Worm (Caenorhabditis elegans): ENCODE results near the gene madf-9.

Gene madf-9

DNA sequence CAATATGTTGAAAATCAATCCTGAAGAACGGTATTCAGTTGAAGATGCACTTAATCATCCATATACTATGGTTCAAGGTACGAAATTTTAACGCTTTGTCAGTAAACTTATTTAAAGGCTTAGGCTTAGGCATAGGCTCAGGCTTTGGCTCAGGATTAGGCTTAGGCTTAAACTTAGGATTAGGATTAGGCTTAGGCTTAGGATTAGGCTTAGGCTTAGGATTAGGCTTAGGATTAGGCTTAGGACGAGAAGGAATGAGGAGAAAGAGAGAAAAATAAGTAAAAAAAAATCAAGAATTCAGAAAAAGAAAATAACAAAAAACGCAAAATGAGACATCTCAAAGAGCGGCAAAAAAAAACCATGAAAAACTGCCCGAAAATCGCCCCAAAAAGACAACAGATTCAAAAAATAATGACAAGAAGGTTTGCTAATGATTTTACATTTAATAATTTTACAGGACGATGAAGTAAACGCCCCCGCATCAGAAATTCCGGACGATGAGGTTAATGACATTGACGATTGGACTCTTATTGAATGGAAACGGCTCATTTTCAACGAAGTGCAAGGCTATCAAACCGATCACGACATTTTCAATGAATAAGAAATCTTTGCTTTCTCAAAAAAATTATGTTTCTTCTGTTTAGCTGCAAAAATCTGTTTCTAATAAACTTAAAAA, 28.2 kb upstream of the madf-9 start:
- TF ChIP-seq lsy-2 (tag; optimal IDR thresholded peaks at IDR 0.05) (no peak), nhr-237 (tag; optimal IDR thresholded peaks at IDR 0.05) (no peak)

- TF ChIP-seq snpc-4 (tag; optimal IDR thresholded peaks at IDR 0.05), result no peak
- TF ChIP-seq ham-2 (GFP tag; optimal IDR thresholded peaks at IDR 0.05), result no peak
- TF ChIP-seq unc-62 (GFP tag; optimal IDR thresholded peaks at IDR 0.05), result no peak
- TF ChIP-seq cnd-1 (tag; optimal IDR thresholded peaks at IDR 0.05), result no peak
- TF ChIP-seq unc-39 (tag; optimal IDR thresholded peaks at IDR 0.05), result no peak
- no peak for TF ChIP-seq drap-1 (GFP tag; optimal IDR thresholded peaks at IDR 0.05)
Observed at ce11 chrIV:3610987-3611386, 25.9 kb upstream of the madf-9 start.

DNA sequence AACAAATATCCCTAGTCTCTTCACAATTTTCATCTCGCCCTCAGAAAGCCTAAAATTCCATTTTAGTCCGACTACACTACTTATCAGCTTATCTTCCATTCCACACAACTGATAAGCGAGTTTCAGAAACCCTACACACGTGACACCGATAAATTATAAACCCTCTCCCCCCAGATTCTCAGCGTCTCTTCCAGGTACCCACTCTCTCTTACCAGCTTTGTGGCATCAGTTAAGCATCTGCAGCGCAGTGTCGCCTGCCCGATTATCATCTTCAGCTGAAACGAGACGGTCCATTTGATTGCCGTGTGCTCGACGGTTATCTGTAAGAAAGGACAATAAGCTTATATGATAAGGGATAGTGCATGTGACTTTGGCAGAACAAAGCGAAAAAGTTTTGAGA, 25.0 kb upstream of the madf-9 start:
- TF ChIP-seq pha-4 (tag; optimal IDR thresholded peaks at IDR 0.05) (no peak), elt-3 (tag; optimal IDR thresholded peaks at IDR 0.05) (no peak), unc-62 (GFP tag; optimal IDR thresholded peaks at IDR 0.05) (no peak), nhr-237 (tag; optimal IDR thresholded peaks at IDR 0.05) (no peak), tbx-8 (GFP tag; optimal IDR thresholded peaks at IDR 0.05) (no peak), lin-32 (GFP tag; optimal IDR thresholded peaks at IDR 0.05) (no peak), sem-2 (GFP tag; optimal IDR thresholded peaks at IDR 0.05) (no peak), ceh-39 (tag; optimal IDR thresholded peaks at IDR 0.05) (no peak), lsy-2 (tag; optimal IDR thresholded peaks at IDR 0.05) (no peak), mls-2 (tag; optimal IDR thresholded peaks at IDR 0.05) (no peak), bed-3 (GFP tag; optimal IDR thresholded peaks at IDR 0.05) (no peak), nhr-2 (tag; optimal IDR thresholded peaks at IDR 0.05) (no peak), snpc-4 (tag; optimal IDR thresholded peaks at IDR 0.05) (no peak), nhr-76 (tag; optimal IDR thresholded peaks at IDR 0.05) (no peak), lin-13 (tag; optimal IDR thresholded peaks at IDR 0.05) (no peak), nhr-28 (tag; optimal IDR thresholded peaks at IDR 0.05) (no peak), ceh-83 (GFP tag; optimal IDR thresholded peaks at IDR 0.05) (no peak), nhr-12 (tag; optimal IDR thresholded peaks at IDR 0.05) (no peak), blmp-1 (tag; optimal IDR thresholded peaks at IDR 0.05) (no peak)

DNA sequence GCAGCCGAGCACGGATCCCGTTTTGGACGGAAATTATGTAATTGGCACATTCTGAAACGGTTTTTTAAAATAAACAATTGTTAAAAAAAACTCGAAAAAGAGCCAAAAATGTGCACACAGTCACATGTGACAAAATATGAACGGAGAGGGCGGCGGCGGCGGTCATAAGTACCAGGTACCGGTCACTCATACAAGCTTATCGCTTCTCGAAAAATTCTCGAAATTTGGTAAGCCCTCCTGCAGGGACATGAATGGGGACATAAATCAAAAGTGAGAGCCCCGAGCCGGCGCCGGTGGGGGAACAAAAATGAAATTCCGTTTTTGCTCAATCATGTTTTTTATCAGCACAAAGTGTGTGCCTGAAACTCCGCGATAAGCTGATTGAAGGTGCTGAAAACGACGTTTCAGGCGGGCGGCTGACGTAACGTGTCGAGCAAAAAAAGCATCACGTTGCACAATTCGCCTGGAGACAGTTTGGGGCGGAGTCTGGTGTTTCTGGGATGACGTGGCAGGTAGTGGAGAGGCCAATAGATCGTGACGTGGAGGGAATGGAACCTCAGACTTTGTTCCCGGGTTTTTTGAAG, 23.8 kb upstream of the madf-9 start, which contains the start of gene ltah-1.2:
Gene ltah-1.2 (minus strand): TSS at position 51 of the 584 bp plus-strand sequence.
- TF ChIP-seq blmp-1 (tag; optimal IDR thresholded peaks at IDR 0.05), result no peak
- no peak for TF ChIP-seq zip-8 (tag; optimal IDR thresholded peaks at IDR 0.05)
- no peak for TF ChIP-seq lsy-2 (tag; optimal IDR thresholded peaks at IDR 0.05)
- no peak for TF ChIP-seq ces-1 (GFP tag; optimal IDR thresholded peaks at IDR 0.05)
- no peak for TF ChIP-seq nhr-28 (tag; optimal IDR thresholded peaks at IDR 0.05)
- TF ChIP-seq ceh-83 (GFP tag; optimal IDR thresholded peaks at IDR 0.05), result no peak

ce11 chrIV:3618719-3619118, 18.2 kb upstream of the madf-9 start:
- TF ChIP-seq unc-62 (GFP tag; optimal IDR thresholded peaks at IDR 0.05) (no peak), ces-1 (GFP tag; optimal IDR thresholded peaks at IDR 0.05) (no peak), tbx-8 (GFP tag; optimal IDR thresholded peaks at IDR 0.05) (no peak), zip-8 (tag; optimal IDR thresholded peaks at IDR 0.05) (no peak), nhr-28 (tag; optimal IDR thresholded peaks at IDR 0.05) (no peak), cnd-1 (tag; optimal IDR thresholded peaks at IDR 0.05) (no peak), unc-39 (tag; optimal IDR thresholded peaks at IDR 0.05) (no peak), bed-3 (GFP tag; optimal IDR thresholded peaks at IDR 0.05) (no peak), nhr-12 (tag; optimal IDR thresholded peaks at IDR 0.05) (no peak), mab-5 (tag; optimal IDR thresholded peaks at IDR 0.05) (no peak), ceh-43 (GFP tag; optimal IDR thresholded peaks at IDR 0.05) (no peak), blmp-1 (tag; optimal IDR thresholded peaks at IDR 0.05) (no peak), sptf-1 (tag; optimal IDR thresholded peaks at IDR 0.05) (no peak), pha-4 (tag; optimal IDR thresholded peaks at IDR 0.05) (no peak), sem-2 (GFP tag; optimal IDR thresholded peaks at IDR 0.05) (no peak), lin-32 (GFP tag; optimal IDR thresholded peaks at IDR 0.05) (no peak)

ce11 chrIV:3621805-3622355, 15.0 kb upstream of the madf-9 start:
- TF ChIP-seq bed-3 (GFP tag; optimal IDR thresholded peaks at IDR 0.05) (no peak), ces-1 (GFP tag; optimal IDR thresholded peaks at IDR 0.05) (peak; percentile 63)

Data from whole organism, mixed stage, embryonic.